Worm (Caenorhabditis elegans) whole organism, L1 larva: ENCODE measurements around the gene basl-1.
A peak's percentile ranks its signal among the peaks of the same experiment; 100 is the strongest.

Experiments
- C04F5.9 ChIP-seq: sonication (generic microtip); optimal IDR thresholded peaks from 2 replicates; lab custom pipeline; 2016; ENCODE audit warnings: missing genetic modification characterization, missing compliant biosample characterization
- F16B12.6 ChIP-seq: fragments of 150-350 bp; optimal IDR thresholded peaks from 2 replicates; lab custom pipeline; 2014; ENCODE audit warnings: missing biosample characterization, missing genetic modification characterization
- Y116A8C.19 ChIP-seq: sonication (generic microtip); optimal IDR thresholded peaks from 2 replicates; lab custom pipeline; 2016; ENCODE audit warnings: missing compliant biosample characterization, missing genetic modification characterization, borderline replicate concordance
- aha-1 ChIP-seq: fragments of 150-350 bp; optimal IDR thresholded peaks from 2 replicates; lab custom pipeline; 2014; ENCODE audit warnings: missing biosample characterization, missing genetic modification characterization
- alr-1 ChIP-seq: fragments of 200-800 bp; sonication (Bioruptor generic); optimal IDR thresholded peaks from 2 replicates; lab custom pipeline; 2018; ENCODE audit warnings: borderline replicate concordance, mild to moderate bottlenecking, missing genetic modification characterization, missing compliant biosample characterization
- aly-2 ChIP-seq: fragments of 150-350 bp; optimal IDR thresholded peaks from 2 replicates; lab custom pipeline; 2014; ENCODE audit warnings: missing biosample characterization, missing genetic modification characterization
- blmp-1 ChIP-seq: fragments of 150-350 bp; optimal IDR thresholded peaks from 2 replicates; lab custom pipeline; 2014; ENCODE audit warnings: missing biosample characterization, missing genetic modification characterization
- ceh-8 ChIP-seq: fragments of 200-800 bp; sonication (Bioruptor generic); optimal IDR thresholded peaks from 2 replicates; lab custom pipeline; 2018; ENCODE audit warnings: mild to moderate bottlenecking, missing genetic modification characterization, moderate library complexity, missing compliant biosample characterization
- ceh-82 ChIP-seq, 3 experiments: fragments of 150-350 bp in 1 of 3; sonication (generic microtip) in 2 of 3; optimal IDR thresholded peaks; 2 replicates each; lab custom pipeline; 2014 to 2017; ENCODE audit warnings: missing biosample characterization in 3 of 3, missing genetic modification characterization in 3 of 3
- efl-1 ChIP-seq, 4 experiments: fragments of 150-350 bp; optimal IDR thresholded peaks in 3 of 4; peaks in 1 of 4; 1 replicate in 1 of 4; 2 replicates in 3 of 4; lab custom pipeline; 2014; ENCODE audit warnings: missing biosample characterization in 2 of 4, missing genetic modification characterization in 2 of 4, missing genetic modification reagents in 2 of 4
- egl-13 ChIP-seq: sonication (generic microtip); optimal IDR thresholded peaks from 2 replicates; lab custom pipeline; 2016; ENCODE audit warnings: missing genotype, missing genetic modification reagents, missing genetic modification characterization, missing compliant biosample characterization
- egl-27 ChIP-seq, 2 experiments: fragments of 150-350 bp in 1 of 2; sonication (generic microtip); optimal IDR thresholded peaks; 3 replicates each; lab custom pipeline; 2017 to 2018; ENCODE audit warnings: missing biosample characterization in 2 of 2, missing genetic modification characterization in 2 of 2, missing genetic modification reagents in 2 of 2
- elt-2 ChIP-seq: sonication (generic microtip); optimal IDR thresholded peaks from 2 replicates; lab custom pipeline; 2016; ENCODE audit warnings: missing genetic modification characterization, mild to moderate bottlenecking, inconsistent platforms, missing compliant biosample characterization, missing genetic modification reagents
- elt-3 ChIP-seq, 6 experiments: fragments of 150-350 bp in 1 of 6; sonication (generic microtip); optimal IDR thresholded peaks; 2 replicates each; lab custom pipeline; 2017 to 2018; ENCODE audit warnings: missing biosample characterization in 6 of 6, missing genetic modification characterization in 6 of 6, inconsistent platforms in 1 of 6
- fkh-10 ChIP-seq: sonication (generic microtip); optimal IDR thresholded peaks from 2 replicates; lab custom pipeline; 2017; ENCODE audit warnings: missing biosample characterization, missing genetic modification reagents, missing genetic modification characterization
- fkh-8 ChIP-seq: sonication (generic microtip); optimal IDR thresholded peaks from 2 replicates; lab custom pipeline; 2016; ENCODE audit warnings: mild to moderate bottlenecking, missing genetic modification characterization, missing compliant biosample characterization
- fos-1 ChIP-seq: fragments of 150-350 bp; optimal IDR thresholded peaks from 2 replicates; lab custom pipeline; 2014; ENCODE audit warnings: missing biosample characterization, missing genetic modification characterization
- isw-1 ChIP-seq: fragments of 200-800 bp; sonication (Bioruptor generic); IDR thresholded peaks from 2 replicates; pipeline ENCODE4 v1.3.6; 2022; ENCODE audit warnings: missing genetic modification characterization, missing compliant biosample characterization
- jun-1 ChIP-seq: fragments of 150-350 bp; optimal IDR thresholded peaks from 2 replicates; lab custom pipeline; 2014; ENCODE audit warnings: missing biosample characterization, missing genetic modification reagents, missing genetic modification characterization
- lin-13 ChIP-seq: fragments of 150-350 bp; optimal IDR thresholded peaks from 2 replicates; lab custom pipeline; 2014; ENCODE audit warnings: missing biosample characterization, missing genetic modification reagents, missing genetic modification characterization
- lin-14 ChIP-seq: fragments of 200-800 bp; sonication (Bioruptor generic); optimal IDR thresholded peaks from 2 replicates; lab custom pipeline; 2018; ENCODE audit warnings: mild to moderate bottlenecking, missing genetic modification characterization, moderate library complexity, missing compliant biosample characterization
- lin-35 ChIP-seq, 2 experiments: fragments of 150-350 bp; optimal IDR thresholded peaks; 2 replicates each; lab custom pipeline; 2014; ENCODE audit warnings: missing biosample characterization in 2 of 2, missing genetic modification characterization in 2 of 2, missing genetic modification reagents in 2 of 2
- lin-39 ChIP-seq: fragments of 150-350 bp; optimal IDR thresholded peaks from 2 replicates; lab custom pipeline; 2014; ENCODE audit warnings: missing biosample characterization, missing genetic modification reagents, missing genetic modification characterization
- lsy-2 ChIP-seq, 2 experiments: fragments of 150-350 bp; optimal IDR thresholded peaks; 2 replicates each; lab custom pipeline; 2014; ENCODE audit warnings: missing biosample characterization in 2 of 2, missing genetic modification characterization in 2 of 2
- mab-9 ChIP-seq: fragments of 200-800 bp; sonication (Bioruptor generic); IDR thresholded peaks from 2 replicates; pipeline ENCODE4 v1.3.6; 2022; ENCODE audit warnings: missing genetic modification reagents, missing genetic modification characterization, missing compliant biosample characterization
- mef-2 ChIP-seq: fragments of 150-350 bp; optimal IDR thresholded peaks from 2 replicates; lab custom pipeline; 2014; ENCODE audit warnings: missing biosample characterization, missing genetic modification characterization
- nhr-11 ChIP-seq: fragments of 150-350 bp; optimal IDR thresholded peaks from 2 replicates; lab custom pipeline; 2014; ENCODE audit warnings: missing biosample characterization, missing genetic modification characterization
- nhr-12 ChIP-seq: sonication (generic microtip); optimal IDR thresholded peaks from 2 replicates; lab custom pipeline; 2017; ENCODE audit warnings: missing biosample characterization, missing genetic modification characterization
- nhr-19 ChIP-seq: fragments of 200-800 bp; sonication (Bioruptor generic); conservative IDR thresholded peaks from 2 replicates; pipeline ENCODE4 v1.3.6; 2022; ENCODE audit warnings: missing genetic modification characterization, missing compliant biosample characterization
- nhr-237 ChIP-seq: fragments of 150-350 bp; optimal IDR thresholded peaks from 2 replicates; lab custom pipeline; 2014; ENCODE audit warnings: missing biosample characterization, missing genetic modification characterization
- nhr-47 ChIP-seq: sonication (generic microtip); optimal IDR thresholded peaks from 2 replicates; lab custom pipeline; 2016; ENCODE audit warnings: mild to moderate bottlenecking, missing genetic modification characterization, moderate library complexity, missing compliant biosample characterization
- nhr-77 ChIP-seq: fragments of 150-350 bp; optimal IDR thresholded peaks from 2 replicates; lab custom pipeline; 2014; ENCODE audit warnings: missing biosample characterization, missing genetic modification characterization
- nhr-84 ChIP-seq: sonication (generic microtip); optimal IDR thresholded peaks from 2 replicates; lab custom pipeline; 2017; ENCODE audit warnings: missing biosample characterization, missing genetic modification characterization
- nhr-85 ChIP-seq: sonication (generic microtip); peaks from one replicate; lab custom pipeline; 2016; ENCODE audit warnings: missing genetic modification characterization, inconsistent platforms, missing compliant biosample characterization
- nhr-90 ChIP-seq: sonication (generic microtip); optimal IDR thresholded peaks from 2 replicates; lab custom pipeline; 2016; ENCODE audit warnings: mild to moderate bottlenecking, missing genetic modification characterization, missing compliant biosample characterization; ENCODE audit not compliant: poor library complexity
- pag-3 ChIP-seq: sonication (generic microtip); optimal IDR thresholded peaks from 2 replicates; lab custom pipeline; 2017; ENCODE audit warnings: missing genetic modification characterization, mild to moderate bottlenecking, missing compliant biosample characterization, antibody characterized with exemption, borderline replicate concordance; ENCODE audit not compliant: insufficient read depth
- pax-3 ChIP-seq: fragments of 200-800 bp; sonication (Bioruptor generic); optimal IDR thresholded peaks from 2 replicates; lab custom pipeline; 2018; ENCODE audit warnings: mild to moderate bottlenecking, missing genetic modification characterization, moderate library complexity, missing compliant biosample characterization
- pqm-1 ChIP-seq: sonication (generic microtip); optimal IDR thresholded peaks from 3 replicates; lab custom pipeline; 2017; ENCODE audit warnings: missing biosample characterization, missing genetic modification characterization
- skn-1 ChIP-seq: fragments of 150-350 bp; optimal IDR thresholded peaks from 2 replicates; lab custom pipeline; 2014; ENCODE audit warnings: missing biosample characterization, missing genetic modification characterization
- snpc-4 ChIP-seq: fragments of 150-350 bp; optimal IDR thresholded peaks from 2 replicates; lab custom pipeline; 2014; ENCODE audit warnings: missing biosample characterization, missing genetic modification characterization
- sox-4 ChIP-seq: sonication (generic microtip); optimal IDR thresholded peaks from 2 replicates; lab custom pipeline; 2016; ENCODE audit warnings: missing genetic modification characterization, missing compliant biosample characterization
- sup-37 ChIP-seq: fragments of 200-800 bp; sonication (Bioruptor generic); optimal IDR thresholded peaks from 2 replicates; lab custom pipeline; 2018; ENCODE audit warnings: mild to moderate bottlenecking, missing genetic modification characterization, missing compliant biosample characterization
- tbx-2 ChIP-seq: sonication (generic microtip); optimal IDR thresholded peaks from 2 replicates; lab custom pipeline; 2016; ENCODE audit warnings: missing genetic modification characterization, missing compliant biosample characterization
- tlp-1 ChIP-seq: fragments of 150-350 bp; optimal IDR thresholded peaks from 2 replicates; lab custom pipeline; 2014; ENCODE audit warnings: missing biosample characterization, missing genetic modification characterization
- unc-30 ChIP-seq: sonication (generic microtip); optimal IDR thresholded peaks from 2 replicates; lab custom pipeline; 2017; ENCODE audit warnings: missing biosample characterization, missing genetic modification characterization
- unc-86 ChIP-seq: sonication (generic microtip); optimal IDR thresholded peaks from 2 replicates; lab custom pipeline; 2016; ENCODE audit warnings: missing genetic modification characterization, missing compliant biosample characterization
- xbp-1 ChIP-seq: sonication (generic microtip); optimal IDR thresholded peaks from 2 replicates; lab custom pipeline; 2016; ENCODE audit warnings: missing genetic modification characterization, missing compliant biosample characterization
- zag-1 ChIP-seq: fragments of 150-350 bp; optimal IDR thresholded peaks from 2 replicates; lab custom pipeline; 2014; ENCODE audit warnings: missing biosample characterization, missing genetic modification characterization
- ztf-11 ChIP-seq, 2 experiments: sonication (generic microtip); optimal IDR thresholded peaks; 2 replicates each; lab custom pipeline; 2016 to 2017; ENCODE audit warnings: missing genetic modification characterization in 2 of 2, missing biosample characterization in 1 of 2, missing compliant biosample characterization in 1 of 2

basl-1 gene

ce11 chrIII:5601999-5602398 lies 12.7 kb upstream of the basl-1 start (continued):
- TF ChIP-seq fkh-10 (GFP tag; lab: Kevin White, UChicago) (no peak), sup-37 (GFP tag; lab: Kevin White, UChicago) (peak; percentile 43), nhr-47 (tag; lab: Kevin White, UChicago) (peak; percentile 81), nhr-11 (no peak), nhr-77 (tag; lab: Kevin White, UChicago) (peak; percentile 77), aha-1 (tag; lab: Kevin White, UChicago) (no peak), nhr-12 (tag; lab: Kevin White, UChicago) (no peak), aly-2 (tag; lab: Kevin White, UChicago) (peak; percentile 58), egl-27 (tag; optimal IDR thresholded peaks at IDR 0.05; lab: Kevin White, UChicago) (no peak), pqm-1 (tag; lab: Kevin White, UChicago) (no peak), lin-39 (tag; lab: Kevin White, UChicago) (peak; percentile 12), F16B12.6 (peak; percentile 15), nhr-84 (tag; lab: Kevin White, UChicago) (no peak), lsy-2 (tag; optimal IDR thresholded peaks at IDR 0.05; lab: Kevin White, UChicago) (peak; percentile 55 to 70), mef-2 (tag; lab: Kevin White, UChicago) (no peak), lin-35 (GFP tag; optimal IDR thresholded peaks at IDR 0.05; lab: Kevin White, UChicago) (peak; percentile 67 to 87), lin-14 (GFP tag; lab: Kevin White, UChicago) (peak; percentile 66), C04F5.9 (tag; lab: Kevin White, UChicago) (peak; percentile 25), elt-2 (tag; lab: Kevin White, UChicago) (peak; percentile 43), lin-13 (GFP tag; lab: Kevin White, UChicago) (peak; percentile 48), ceh-82 (tag; optimal IDR thresholded peaks at IDR 0.05; lab: Kevin White, UChicago) (peak; percentile 50 to 62 (median 58)), sox-4 (tag; lab: Kevin White, UChicago) (no peak), mab-9 (GFP tag; lab: Robert Waterston, UW) (0 out of 2 replicates have a peak, but pooled peaks have one; percentile 20), blmp-1 (tag; lab: Kevin White, UChicago) (no peak), jun-1 (peak; percentile 72), unc-30 (tag; lab: Kevin White, UChicago) (no peak), snpc-4 (tag; lab: Kevin White, UChicago) (peak; percentile 54), nhr-237 (no peak), unc-86 (tag; lab: Kevin White, UChicago) (no peak), nhr-19 (GFP tag; lab: Robert Waterston, UW) (peak; percentile 82), alr-1 (tag; lab: Kevin White, UChicago) (no peak), pag-3 (tag; lab: Kevin White, UChicago) (no peak), egl-13 (no peak), skn-1 (tag; lab: Kevin White, UChicago) (peak; percentile 58), ztf-11 (tag; optimal IDR thresholded peaks at IDR 0.05; lab: Kevin White, UChicago) (peak in 1 of 2 experiments; percentile 38), zag-1 (tag; lab: Kevin White, UChicago) (no peak), isw-1 (no peak), tbx-2 (tag; lab: Kevin White, UChicago) (peak; percentile 69), Y116A8C.19 (tag; lab: Kevin White, UChicago) (no peak), elt-3 (tag; optimal IDR thresholded peaks at IDR 0.05; lab: Kevin White, UChicago) (peak in 2 of 6 experiments; percentile 24 to 58), tlp-1 (tag; lab: Kevin White, UChicago) (no peak), fkh-8 (tag; lab: Kevin White, UChicago) (peak; percentile 34), fos-1 (tag; lab: Kevin White, UChicago) (peak; percentile 16), xbp-1 (peak; percentile 57), ceh-8 (GFP tag; lab: Kevin White, UChicago) (peak; percentile 43), efl-1 (optimal IDR thresholded peaks at IDR 0.05; lab: Kevin White, UChicago) (peak; percentile 67 to 71), efl-1 (GFP tag; optimal IDR thresholded peaks at IDR 0.05 in 1 of 2; lab: Kevin White, UChicago) (peak; percentile 52 to 97), nhr-85 (tag; lab: Kevin White, UChicago) (peak; percentile 74), nhr-90 (tag; lab: Kevin White, UChicago) (peak; percentile 78), pax-3 (no peak)
- TF ChIP-seq, all 84 proteins: peak for 50
